Fruit fly (Drosophila melanogaster) whole organism, adult: ENCODE results near the gene CycK.

Experiments
- CG12768 ChIP-seq: fragments of 200-800 bp; sonication (Bioruptor generic); optimal IDR thresholded peaks from 2 replicates; lab custom pipeline; 2017; ENCODE audit warnings: missing biosample characterization, missing genetic modification characterization, mild to moderate bottlenecking, moderate library complexity, missing genetic modification reagents
- CG1620 ChIP-seq: fragments of 200-800 bp; sonication (Bioruptor generic); optimal IDR thresholded peaks from 2 replicates; lab custom pipeline; 2016; ENCODE audit warnings: missing biosample characterization, missing genetic modification characterization
- CG5204 ChIP-seq: fragments of 200-800 bp; sonication (Bioruptor generic); optimal IDR thresholded peaks from 2 replicates; lab custom pipeline; 2016; ENCODE audit warnings: missing biosample characterization, missing genetic modification characterization
- CG7045 ChIP-seq: fragments of 200-800 bp; sonication (Bioruptor generic); optimal IDR thresholded peaks from 2 replicates; lab custom pipeline; 2017; ENCODE audit warnings: missing biosample characterization, mild to moderate bottlenecking, missing genetic modification characterization
- Clk ChIP-seq: fragments of 200-800 bp; sonication (Bioruptor generic); optimal IDR thresholded peaks from 2 replicates; lab custom pipeline; 2017; ENCODE audit warnings: missing biosample characterization, missing genetic modification characterization
- bab1 ChIP-seq: fragments of 200-800 bp; sonication (Bioruptor generic); optimal IDR thresholded peaks from 3 replicates; lab custom pipeline; 2019; ENCODE audit warnings: missing biosample characterization, mild to moderate bottlenecking, missing genetic modification characterization, moderate library complexity
- cnc ChIP-seq, 2 experiments: fragments of >200 bp; optimal IDR thresholded peaks; 2 replicates each; lab custom pipeline; 2017
- kay ChIP-seq: fragments of 200-800 bp; sonication (Bioruptor generic); peaks from one replicate; lab custom pipeline; 2016; ENCODE audit warnings: missing biosample characterization, missing genetic modification characterization, borderline replicate concordance
- tj ChIP-seq: fragments of 200-800 bp; sonication (Bioruptor generic); optimal IDR thresholded peaks from 3 replicates; lab custom pipeline; 2017; ENCODE audit warnings: missing biosample characterization, mild to moderate bottlenecking, missing genetic modification characterization, moderate library complexity
- toe ChIP-seq: fragments of 200-800 bp; sonication (Bioruptor generic); optimal IDR thresholded peaks from 2 replicates; lab custom pipeline; 2016; ENCODE audit warnings: missing biosample characterization, missing genetic modification characterization

DNA sequence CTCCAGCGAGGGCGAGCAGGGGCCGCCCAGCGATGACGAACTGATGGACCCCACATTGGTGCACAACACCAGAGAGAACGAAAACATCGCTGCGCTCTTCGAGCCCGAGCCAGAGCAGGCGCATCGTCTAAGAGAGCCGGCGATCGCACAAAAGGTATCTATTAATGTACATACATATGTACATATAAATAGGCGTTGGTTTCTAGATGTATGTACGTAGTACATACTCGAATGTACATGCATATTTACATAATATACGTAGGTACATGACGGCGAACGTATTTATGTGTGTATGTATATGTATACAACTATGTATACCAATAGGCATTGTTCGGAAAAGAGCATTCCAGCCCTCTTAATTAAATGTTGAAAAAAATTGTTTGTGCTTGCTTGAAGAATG, 14.2 kb upstream of the CycK start:
- no peak for TF ChIP-seq CG1620
- TF ChIP-seq tj (GFP tag; lab: Kevin White, UChicago): no peak
- no peak for TF ChIP-seq CG12768
- no peak for TF ChIP-seq bab1 (GFP tag; lab: Kevin White, UChicago)
- no peak for TF ChIP-seq toe
- TF ChIP-seq CG7045 (GFP tag; lab: Kevin White, UChicago): no peak
- TF ChIP-seq kay (GFP tag; lab: Kevin White, UChicago): peak; percentile 89
- TF ChIP-seq Clk (GFP tag; lab: Kevin White, UChicago): no peak
- no peak for TF ChIP-seq CG5204 (GFP tag; lab: Kevin White, UChicago)
- TF ChIP-seq cnc (optimal IDR thresholded peaks at IDR 0.05; lab: Kevin White, UChicago): no peak
